Fruit fly (Drosophila melanogaster) whole organism, prepupa: ENCODE measurements around the gene CG14434.

Experiments
- CG11294 ChIP-seq: fragments of 200-800 bp; sonication (Bioruptor generic); IDR thresholded peaks from 2 replicates; pipeline ENCODE4 v1.3.6; 2022; ENCODE audit warnings: missing biosample characterization, missing genetic modification characterization
- CG8119 ChIP-seq: fragments of 200-800 bp; sonication (Bioruptor generic); IDR thresholded peaks from 3 replicates; pipeline ENCODE4 v1.3.6; 2022; ENCODE audit warnings: missing biosample characterization, missing genetic modification characterization
- Met ChIP-seq: fragments of 200-800 bp; sonication (Bioruptor generic); optimal IDR thresholded peaks from 3 replicates; lab custom pipeline; 2016; ENCODE audit warnings: missing biosample characterization, missing genetic modification characterization
- Smox ChIP-seq: fragments of 200-800 bp; sonication (Bioruptor generic); optimal IDR thresholded peaks from 3 replicates; lab custom pipeline; 2016; ENCODE audit warnings: missing biosample characterization, missing genetic modification characterization
- fd85E ChIP-seq: fragments of 200-800 bp; sonication (Bioruptor generic); optimal IDR thresholded peaks from 3 replicates; lab custom pipeline; 2016; ENCODE audit warnings: missing biosample characterization, missing genetic modification characterization

- peak; percentile 95 for TF ChIP-seq Met
- peak; percentile 98 for TF ChIP-seq CG8119 (GFP tag; lab: Robert Waterston, UW)
- TF ChIP-seq fd85E (GFP tag; lab: Kevin White, UChicago): peak; percentile 55
- peak; percentile 94 for TF ChIP-seq CG11294 (GFP tag; lab: Robert Waterston, UW)
- peak; percentile 94 for TF ChIP-seq Smox (GFP tag; lab: Kevin White, UChicago)
Measured at dm6 chrX:6804485-6805295, 62.3 kb downstream of the CG14434 start.
